Worm (Caenorhabditis elegans) whole organism, late embryonic: ENCODE results near the gene E01G6.1.

ENCODE experiments used
- C08G9.2 ChIP-seq: sonication (generic microtip); optimal IDR thresholded peaks from 2 replicates; lab custom pipeline; 2016; ENCODE audit warnings: mild to moderate bottlenecking, missing genetic modification characterization, moderate library complexity, missing compliant biosample characterization
- C38D4.7 ChIP-seq: fragments of 200-800 bp; sonication (Bioruptor generic); optimal IDR thresholded peaks from 2 replicates; lab custom pipeline; 2018; ENCODE audit warnings: mild to moderate bottlenecking, missing genetic modification characterization, moderate library complexity, missing compliant biosample characterization
- F13H6.1 ChIP-seq: sonication (generic microtip); optimal IDR thresholded peaks from 2 replicates; lab custom pipeline; 2016; ENCODE audit warnings: missing genetic modification characterization, missing compliant biosample characterization
- K02D7.2 ChIP-seq: sonication (generic microtip); optimal IDR thresholded peaks from 2 replicates; lab custom pipeline; 2017; ENCODE audit warnings: mild to moderate bottlenecking, missing genetic modification characterization, missing compliant biosample characterization
- K09A11.1 ChIP-seq: sonication (generic microtip); optimal IDR thresholded peaks from 2 replicates; lab custom pipeline; 2017; ENCODE audit warnings: antibody characterized with exemption, mild to moderate bottlenecking, missing genetic modification characterization, missing compliant biosample characterization; ENCODE audit not compliant: insufficient read depth
- T23F11.4 ChIP-seq: fragments of 200-800 bp; sonication (Bioruptor generic); optimal IDR thresholded peaks from 2 replicates; lab custom pipeline; 2018; ENCODE audit warnings: mild to moderate bottlenecking, missing genetic modification characterization, missing compliant biosample characterization
- Y22D7AL.16 ChIP-seq: sonication (generic microtip); optimal IDR thresholded peaks from 2 replicates; lab custom pipeline; 2016; ENCODE audit warnings: missing genetic modification characterization, missing compliant biosample characterization
- ahr-1 ChIP-seq: sonication (generic microtip); optimal IDR thresholded peaks from 2 replicates; lab custom pipeline; 2016; ENCODE audit warnings: missing genetic modification characterization, missing compliant biosample characterization
- ama-1 ChIP-seq: fragments of 150-350 bp; optimal IDR thresholded peaks from 2 replicates; lab custom pipeline; 2014
- ceh-14 ChIP-seq: sonication (generic microtip); optimal IDR thresholded peaks from 2 replicates; lab custom pipeline; 2016; ENCODE audit warnings: missing genotype, missing genetic modification characterization, missing compliant biosample characterization
- ceh-19 ChIP-seq: fragments of 200-800 bp; sonication (Bioruptor generic); optimal IDR thresholded peaks from 2 replicates; lab custom pipeline; 2018; ENCODE audit warnings: mild to moderate bottlenecking, missing genetic modification characterization, missing compliant biosample characterization
- ceh-2 ChIP-seq: sonication (generic microtip); optimal IDR thresholded peaks from 2 replicates; lab custom pipeline; 2016; ENCODE audit warnings: missing genotype, missing genetic modification characterization, missing compliant biosample characterization
- ceh-22 ChIP-seq: sonication (generic microtip); optimal IDR thresholded peaks from 2 replicates; lab custom pipeline; 2017; ENCODE audit warnings: missing biosample characterization, missing genetic modification characterization
- ceh-30 ChIP-seq: fragments of 150-350 bp; optimal IDR thresholded peaks from 2 replicates; lab custom pipeline; 2014; ENCODE audit warnings: missing biosample characterization, missing genetic modification characterization
- ceh-31 ChIP-seq: sonication (generic microtip); optimal IDR thresholded peaks from 2 replicates; lab custom pipeline; 2016; ENCODE audit warnings: missing genetic modification characterization, missing compliant biosample characterization
- ceh-45 ChIP-seq: fragments of 200-800 bp; sonication (Bioruptor generic); IDR thresholded peaks from 2 replicates; pipeline ENCODE4 v1.3.6; 2022; ENCODE audit warnings: missing genetic modification reagents, missing genetic modification characterization, missing compliant biosample characterization
- ceh-6 ChIP-seq: fragments of 200-800 bp; sonication (Bioruptor generic); optimal IDR thresholded peaks from 2 replicates; lab custom pipeline; 2018; ENCODE audit warnings: mild to moderate bottlenecking, missing genetic modification characterization, missing compliant biosample characterization
- ceh-9 ChIP-seq: sonication (generic microtip); optimal IDR thresholded peaks from 2 replicates; lab custom pipeline; 2016; ENCODE audit warnings: mild to moderate bottlenecking, missing genetic modification characterization, inconsistent platforms, missing compliant biosample characterization
- che-1 ChIP-seq: sonication (generic microtip); optimal IDR thresholded peaks from 2 replicates; lab custom pipeline; 2016; ENCODE audit warnings: mild to moderate bottlenecking, missing genetic modification characterization, missing compliant biosample characterization
- dmd-4 ChIP-seq: sonication (generic microtip); optimal IDR thresholded peaks from 2 replicates; lab custom pipeline; 2016; ENCODE audit warnings: borderline replicate concordance, missing genetic modification characterization, missing compliant biosample characterization
- elt-4 ChIP-seq: sonication (generic microtip); optimal IDR thresholded peaks from 2 replicates; lab custom pipeline; 2016; ENCODE audit warnings: missing genetic modification characterization, missing compliant biosample characterization
- ets-4 ChIP-seq: sonication (generic microtip); optimal IDR thresholded peaks from 2 replicates; lab custom pipeline; 2016; ENCODE audit warnings: missing genetic modification characterization, missing compliant biosample characterization
- fax-1 ChIP-seq: sonication (generic microtip); optimal IDR thresholded peaks from 2 replicates; lab custom pipeline; 2016; ENCODE audit warnings: missing genotype, missing genetic modification characterization, missing compliant biosample characterization
- hlh-13 ChIP-seq: fragments of 200-800 bp; sonication (Bioruptor generic); optimal IDR thresholded peaks from 2 replicates; lab custom pipeline; 2018; ENCODE audit warnings: mild to moderate bottlenecking, missing genetic modification characterization, missing compliant biosample characterization
- hlh-30 ChIP-seq: sonication (generic microtip); optimal IDR thresholded peaks from 2 replicates; lab custom pipeline; 2017; ENCODE audit warnings: antibody characterized with exemption, missing genetic modification characterization, missing compliant biosample characterization; ENCODE audit not compliant: insufficient read depth
- hlh-6 ChIP-seq: sonication (generic microtip); optimal IDR thresholded peaks from 2 replicates; lab custom pipeline; 2016; ENCODE audit warnings: missing genotype, missing genetic modification characterization, missing compliant biosample characterization
- lin-11 ChIP-seq: fragments of 200-800 bp; sonication (Bioruptor generic); optimal IDR thresholded peaks from 2 replicates; lab custom pipeline; 2018; ENCODE audit warnings: mild to moderate bottlenecking, missing genetic modification characterization, missing compliant biosample characterization
- madf-2 ChIP-seq: sonication (generic microtip); optimal IDR thresholded peaks from 2 replicates; lab custom pipeline; 2017; ENCODE audit warnings: missing genetic modification characterization, missing compliant biosample characterization
- nfya-1 ChIP-seq: sonication (generic microtip); optimal IDR thresholded peaks from 2 replicates; lab custom pipeline; 2017; ENCODE audit warnings: missing genetic modification characterization, mild to moderate bottlenecking, missing compliant biosample characterization, antibody characterized with exemption, moderate library complexity
- pag-3 ChIP-seq: sonication (generic microtip); optimal IDR thresholded peaks from 2 replicates; lab custom pipeline; 2016; ENCODE audit warnings: missing compliant biosample characterization, missing genetic modification characterization, borderline replicate concordance
- pat-9 ChIP-seq: fragments of 200-800 bp; sonication (Bioruptor generic); optimal IDR thresholded peaks from 2 replicates; lab custom pipeline; 2018; ENCODE audit warnings: mild to moderate bottlenecking, missing genetic modification characterization, moderate library complexity, missing compliant biosample characterization
- pha-2 ChIP-seq: sonication (generic microtip); optimal IDR thresholded peaks from 2 replicates; lab custom pipeline; 2017; ENCODE audit warnings: mild to moderate bottlenecking, missing genetic modification characterization, missing compliant biosample characterization
- sdc-2 ChIP-seq: sonication (generic microtip); optimal IDR thresholded peaks from 2 replicates; lab custom pipeline; 2016; ENCODE audit warnings: missing genotype, missing genetic modification characterization, missing compliant biosample characterization
- syd-9 ChIP-seq: sonication (generic microtip); optimal IDR thresholded peaks from 2 replicates; lab custom pipeline; 2016; ENCODE audit warnings: mild to moderate bottlenecking, missing genetic modification characterization, moderate library complexity, missing compliant biosample characterization
- tbx-7 ChIP-seq: sonication (generic microtip); optimal IDR thresholded peaks from 2 replicates; lab custom pipeline; 2016; ENCODE audit warnings: missing genotype, missing genetic modification characterization, missing compliant biosample characterization
- ttx-3 ChIP-seq: sonication (generic microtip); optimal IDR thresholded peaks from 2 replicates; lab custom pipeline; 2016; ENCODE audit warnings: missing genetic modification reagents, missing genetic modification characterization, missing compliant biosample characterization
- unc-3 ChIP-seq, 2 experiments: fragments of 200-800 bp in 1 of 2; sonication (Bioruptor generic) in 1 of 2; sonication (generic microtip) in 1 of 2; conservative IDR thresholded peaks in 1 of 2; optimal IDR thresholded peaks in 1 of 2; 2 replicates each; pipeline versions ENCODE4 v1.3.6 to Lab custom; 2016 to 2022; ENCODE audit warnings: missing compliant biosample characterization in 2 of 2, missing genetic modification characterization in 2 of 2, missing genetic modification reagents in 1 of 2
- unc-55 ChIP-seq: sonication (generic microtip); optimal IDR thresholded peaks from 2 replicates; lab custom pipeline; 2017; ENCODE audit warnings: missing biosample characterization, missing genetic modification reagents, missing genetic modification characterization
- unc-86 ChIP-seq: sonication (generic microtip); optimal IDR thresholded peaks from 2 replicates; lab custom pipeline; 2016; ENCODE audit warnings: missing genetic modification characterization, missing compliant biosample characterization
- zip-5 ChIP-seq: sonication (generic microtip); optimal IDR thresholded peaks from 2 replicates; lab custom pipeline; 2016; ENCODE audit warnings: missing genetic modification characterization, missing compliant biosample characterization

The E01G6.1 gene

DNA sequence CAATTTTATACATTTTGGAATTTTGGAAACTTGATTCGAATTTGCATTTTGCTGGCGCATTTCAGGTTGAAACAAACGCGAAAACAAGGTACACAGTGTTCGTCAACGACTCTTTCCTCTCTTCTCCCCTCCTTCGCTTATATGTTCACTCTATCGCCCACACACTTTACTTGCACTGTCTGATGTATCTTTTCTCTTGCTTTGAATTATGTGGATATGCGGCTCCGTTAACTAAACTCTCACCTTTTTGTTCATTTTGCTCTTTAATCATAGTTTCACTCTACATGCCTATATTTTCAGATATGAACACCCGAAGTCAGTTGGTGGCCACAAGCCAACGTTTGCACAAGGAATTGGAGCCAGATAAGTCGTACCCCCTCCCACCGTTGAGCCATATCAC, 33.6 kb downstream of the E01G6.1 start, which contains the start of gene W06D11.1:
Gene W06D11.1, plus strand, starts transcription at position 301 of the 400 bp plus-strand sequence.
- TF ChIP-seq C38D4.7, result no peak
- TF ChIP-seq K09A11.1 (tag; lab: Kevin White, UChicago), result no peak
- no peak for TF ChIP-seq dmd-4
- TF ChIP-seq sdc-2 (tag; lab: Kevin White, UChicago), result no peak
- TF ChIP-seq che-1 (tag; lab: Kevin White, UChicago), result no peak
- TF ChIP-seq ceh-9, result no peak
- no peak for TF ChIP-seq hlh-13 (GFP tag; lab: Kevin White, UChicago)
- TF ChIP-seq pat-9 (tag; lab: Kevin White, UChicago), result no peak
- no peak for TF ChIP-seq K02D7.2 (tag; lab: Kevin White, UChicago)
- no peak for TF ChIP-seq fax-1
- TF ChIP-seq ttx-3 (tag; lab: Kevin White, UChicago), result no peak
- no peak for TF ChIP-seq madf-2 (tag; lab: Kevin White, UChicago)
- no peak for TF ChIP-seq unc-3 (GFP tag; conservative IDR thresholded peaks at IDR 0.05; lab: Robert Waterston, UW)
- TF ChIP-seq unc-3 (tag; optimal IDR thresholded peaks at IDR 0.05; lab: Kevin White, UChicago), result no peak
- no peak for TF ChIP-seq ceh-22 (tag; lab: Kevin White, UChicago)
- TF ChIP-seq ceh-14 (tag; lab: Kevin White, UChicago), result no peak
- TF ChIP-seq syd-9, result no peak
- TF ChIP-seq unc-55 (GFP tag; lab: Kevin White, UChicago), result no peak
- no peak for TF ChIP-seq T23F11.4 (GFP tag; lab: Kevin White, UChicago)
- no peak for TF ChIP-seq ceh-31 (tag; lab: Kevin White, UChicago)
- TF ChIP-seq ceh-30 (tag; lab: Kevin White, UChicago), result no peak

ce11 chrX:12296392-12296791, 35.7 kb downstream of the E01G6.1 start, which contains the start of gene W06D11.2:
Gene W06D11.2, minus strand, starts transcription at chrX:12296730.
- TF ChIP-seq ets-4 (tag; lab: Kevin White, UChicago) (no peak), che-1 (tag; lab: Kevin White, UChicago) (no peak), fax-1 (no peak), hlh-6 (no peak), hlh-13 (GFP tag; lab: Kevin White, UChicago) (no peak), pha-2 (tag; lab: Kevin White, UChicago) (no peak), ttx-3 (tag; lab: Kevin White, UChicago) (no peak), unc-86 (tag; lab: Kevin White, UChicago) (no peak), zip-5 (no peak), madf-2 (tag; lab: Kevin White, UChicago) (no peak), ama-1 (no peak), ceh-2 (no peak), ceh-19 (GFP tag; lab: Kevin White, UChicago) (no peak), sdc-2 (tag; lab: Kevin White, UChicago) (no peak), nfya-1 (tag; lab: Kevin White, UChicago) (no peak), hlh-30 (tag; lab: Kevin White, UChicago) (no peak), pag-3 (tag; lab: Kevin White, UChicago) (no peak), unc-55 (GFP tag; lab: Kevin White, UChicago) (no peak), ceh-45 (GFP tag; lab: Robert Waterston, UW) (no peak)
- TF ChIP-seq, all 69 proteins: peak for 0

ce11 chrX:12298324-12298723, 37.6 kb downstream of the E01G6.1 start, which contains the start of gene W06D11.3:
Gene W06D11.3, plus strand, starts transcription at chrX:12298683.
- TF ChIP-seq ceh-30 (tag; lab: Kevin White, UChicago), result no peak
- TF ChIP-seq lin-11, result no peak
- TF ChIP-seq Y22D7AL.16 (tag; lab: Kevin White, UChicago), result no peak
- TF ChIP-seq ahr-1, result no peak
- TF ChIP-seq pha-2 (tag; lab: Kevin White, UChicago), result no peak
- TF ChIP-seq madf-2 (tag; lab: Kevin White, UChicago), result no peak
- no peak for TF ChIP-seq F13H6.1 (tag; lab: Kevin White, UChicago)
- no peak for TF ChIP-seq elt-4
- TF ChIP-seq dmd-4, result no peak
- TF ChIP-seq ceh-6, result no peak
- no peak for TF ChIP-seq pat-9 (tag; lab: Kevin White, UChicago)
- TF ChIP-seq K02D7.2 (tag; lab: Kevin White, UChicago), result no peak
- no peak for TF ChIP-seq C08G9.2
- no peak for TF ChIP-seq fax-1
- TF ChIP-seq ceh-45 (GFP tag; lab: Robert Waterston, UW), result no peak
- no peak for TF ChIP-seq sdc-2 (tag; lab: Kevin White, UChicago)
- TF ChIP-seq ama-1, result no peak
- TF ChIP-seq tbx-7 (tag; lab: Kevin White, UChicago), result no peak
